Worm (Caenorhabditis elegans): ENCODE measurements around the gene sut-2.
"Not testable (repeated sequence)": the region's sequence is repeated elsewhere in the genome, so short reads cannot be mapped to it uniquely, and the experiment has no call there.

The sut-2 gene

DNA sequence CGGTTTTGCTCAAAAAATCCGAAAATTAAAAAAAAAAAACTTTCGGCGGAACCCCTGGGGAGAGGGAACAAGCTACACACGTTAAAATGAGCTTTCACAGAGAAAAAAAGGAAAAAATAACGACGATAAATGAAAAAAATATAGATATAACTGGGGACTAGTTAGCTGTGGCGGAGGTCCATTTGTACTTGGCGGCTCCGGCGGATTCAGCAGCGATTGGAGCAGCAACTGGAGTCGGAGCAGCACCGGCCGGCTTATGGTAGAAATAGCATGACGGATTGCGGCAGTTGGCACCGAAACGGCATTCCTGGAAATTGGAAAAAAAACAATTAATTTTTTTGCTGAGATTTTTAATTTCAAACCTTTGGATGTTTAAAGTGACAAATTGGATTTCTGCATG lies 7.4 kb downstream of the sut-2 start:
- TF ChIP-seq nhr-237 (tag; optimal IDR thresholded peaks at IDR 0.05) (no peak), lsy-12 (tag; optimal IDR thresholded peaks at IDR 0.05) (no peak), daf-12 (tag; optimal IDR thresholded peaks at IDR 0.05) (no peak), mml-1 (tag; optimal IDR thresholded peaks at IDR 0.05) (no peak), ceh-16 (tag; optimal IDR thresholded peaks at IDR 0.05) (no peak), snpc-4 (tag; optimal IDR thresholded peaks at IDR 0.05) (no peak), aly-2 (tag; optimal IDR thresholded peaks at IDR 0.05) (no peak), zag-1 (tag; optimal IDR thresholded peaks at IDR 0.05) (no peak), ceh-82 (tag; optimal IDR thresholded peaks at IDR 0.05) (no peak), nhr-12 (tag; optimal IDR thresholded peaks at IDR 0.05) (no peak), ztf-4 (tag; optimal IDR thresholded peaks at IDR 0.05) (no peak)

DNA sequence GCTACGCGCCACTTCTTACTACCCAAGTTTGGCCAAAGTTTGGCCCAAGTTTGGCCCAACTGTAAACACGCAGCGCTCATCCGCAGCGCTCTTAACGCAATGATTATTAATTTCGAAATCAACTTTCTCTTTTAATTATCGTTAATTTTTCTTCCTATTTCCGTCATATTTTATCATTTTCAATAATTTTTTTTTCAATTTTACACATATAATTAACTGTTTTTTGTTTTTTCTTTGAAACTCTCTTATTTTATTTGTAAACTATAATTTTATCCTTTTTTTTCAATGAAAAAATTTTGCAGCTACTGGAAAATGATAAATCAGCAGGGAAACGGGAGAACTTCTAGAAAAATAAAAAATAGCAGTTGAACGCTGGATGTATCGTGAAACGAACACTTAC lies 9.4 kb downstream of the sut-2 start, which contains the start of gene Y61A9LA.4:
Gene Y61A9LA.4 (plus strand): TSS at position 301 of the 400 bp plus-strand sequence.
- not testable (repeated sequence) for TF ChIP-seq eor-1, nhr-23, ZK546.5 (tag; optimal IDR thresholded peaks at IDR 0.05)

DNA sequence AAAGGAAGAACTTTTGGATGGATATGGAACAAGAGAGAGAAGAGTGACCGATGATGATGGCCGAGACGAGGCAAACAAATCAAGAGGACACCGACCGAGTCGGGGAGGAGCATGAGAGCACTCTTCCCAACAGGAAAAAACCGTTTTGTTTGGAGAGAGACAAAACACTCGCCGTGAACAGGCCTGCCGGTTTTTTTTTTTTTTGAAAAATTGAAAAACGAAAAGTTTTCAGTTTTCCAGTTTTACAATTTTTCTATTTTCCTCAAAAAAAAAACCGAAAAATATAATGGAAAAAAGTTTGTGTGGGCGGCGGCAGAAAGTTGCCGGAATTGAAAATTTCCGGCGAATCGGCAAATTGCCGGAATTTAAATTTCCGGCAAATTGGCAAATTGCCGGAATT lies 10.1 kb downstream of the sut-2 start, which contains the start of gene Y61A9LA.7:
Gene Y61A9LA.7 (minus strand): TSS at position 101 of the 400 bp plus-strand sequence.
- no peak for TF ChIP-seq ama-1 (optimal IDR thresholded peaks at IDR 0.05)

DNA sequence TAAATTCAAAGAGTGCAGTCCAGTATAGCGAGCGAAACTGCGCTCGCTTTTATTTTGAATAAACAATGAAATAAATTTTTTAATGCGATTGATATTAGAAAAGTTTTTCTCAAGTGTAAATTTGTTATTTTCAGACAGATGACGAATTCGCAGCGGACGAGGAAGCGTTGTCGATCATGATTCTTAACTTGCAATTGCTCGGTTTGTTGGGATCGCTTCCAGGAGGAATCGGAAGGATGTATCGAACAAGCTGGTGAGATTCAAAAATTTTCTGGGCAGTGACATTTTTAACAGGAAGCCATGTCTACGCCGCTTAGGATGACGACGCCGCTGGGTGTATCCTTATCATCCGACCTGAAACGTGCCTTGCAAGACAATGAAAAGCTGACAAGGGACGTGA lies 16.3 kb downstream of the sut-2 start, which contains the start of gene Y61A9LA.12:
Gene Y61A9LA.12 (plus strand): TSS at position 301 of the 400 bp plus-strand sequence.
- not testable (repeated sequence) for TF ChIP-seq ztf-4, nhr-23, lin-39 (tag; optimal IDR thresholded peaks at IDR 0.05)

DNA sequence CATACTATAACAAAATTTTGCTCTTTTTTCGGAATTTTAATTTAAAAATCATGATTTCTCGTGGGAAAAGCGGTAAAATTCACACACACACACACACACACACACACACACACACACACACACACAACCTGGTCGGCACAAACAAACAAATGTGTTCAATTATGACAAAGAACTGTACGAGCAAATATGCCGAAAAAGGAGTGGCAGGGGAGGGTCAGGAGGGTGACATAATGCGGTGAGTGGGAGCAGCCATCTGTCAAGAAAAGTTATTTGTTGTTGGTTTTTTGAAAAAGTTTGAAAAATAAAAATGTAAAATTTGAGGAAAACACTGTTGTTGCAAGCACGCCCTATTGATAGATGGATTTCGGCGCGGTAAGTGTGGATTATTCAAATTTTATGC lies 17.9 kb downstream of the sut-2 start:
- TF ChIP-seq fos-1 (tag; optimal IDR thresholded peaks at IDR 0.05) = no peak
- peak; percentile 53 for TF ChIP-seq pha-4 (tag; optimal IDR thresholded peaks at IDR 0.05)
- TF ChIP-seq elt-2 (tag; optimal IDR thresholded peaks at IDR 0.05) = peak; percentile 8

DNA sequence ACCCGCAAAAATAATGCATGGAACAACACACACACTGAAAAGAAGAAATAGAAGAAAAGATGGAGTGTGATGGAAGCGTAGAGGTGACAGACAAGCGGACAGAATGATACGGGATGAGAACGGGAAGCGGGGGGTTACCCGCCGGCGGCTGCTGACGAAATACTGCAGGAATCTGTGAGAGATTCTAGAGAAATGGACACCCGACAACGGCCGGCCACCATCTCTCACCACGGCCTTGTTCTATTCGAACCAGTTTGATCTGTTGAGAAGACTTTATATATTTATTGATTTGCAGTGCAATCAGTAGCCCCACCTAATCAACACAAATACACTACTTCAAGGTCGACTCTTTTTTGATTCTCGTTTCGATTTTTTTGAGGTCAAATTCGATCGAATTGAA lies 19.4 kb downstream of the sut-2 start:
- TF ChIP-seq nhr-11 (tag; optimal IDR thresholded peaks at IDR 0.05) (no peak), hmg-11 (tag; optimal IDR thresholded peaks at IDR 0.05) (peak; percentile 49), nfya-1 (tag; optimal IDR thresholded peaks at IDR 0.05; ENCODE audit: insufficient read depth) (peak; percentile 56), lsy-12 (tag; optimal IDR thresholded peaks at IDR 0.05) (no peak), ZK546.5 (tag; optimal IDR thresholded peaks at IDR 0.05) (no peak), unc-62 (GFP tag; optimal IDR thresholded peaks at IDR 0.05) (no peak), pha-4 (tag; optimal IDR thresholded peaks at IDR 0.05) (peak; percentile 24), fkh-10 (GFP tag; optimal IDR thresholded peaks at IDR 0.05) (no peak), lin-39 (tag; optimal IDR thresholded peaks at IDR 0.05) (peak; percentile 43), ceh-9 (tag; optimal IDR thresholded peaks at IDR 0.05) (no peak), nhr-77 (tag; optimal IDR thresholded peaks at IDR 0.05) (no peak), elt-3 (tag; optimal IDR thresholded peaks at IDR 0.05) (no peak), egl-27 (tag; optimal IDR thresholded peaks at IDR 0.05) (no peak), egl-5 (tag; optimal IDR thresholded peaks at IDR 0.05) (no peak), nhr-12 (tag; optimal IDR thresholded peaks at IDR 0.05) (no peak), eor-1 (tag; optimal IDR thresholded peaks at IDR 0.05) (no peak), unc-39 (tag; optimal IDR thresholded peaks at IDR 0.05) (no peak), nhr-28 (tag; optimal IDR thresholded peaks at IDR 0.05) (no peak), lin-15B (tag; optimal IDR thresholded peaks at IDR 0.05) (no peak), tbx-2 (tag; optimal IDR thresholded peaks at IDR 0.05) (no peak), aly-2 (tag; optimal IDR thresholded peaks at IDR 0.05) (no peak), snpc-4 (tag; optimal IDR thresholded peaks at IDR 0.05) (no peak), ceh-16 (tag; optimal IDR thresholded peaks at IDR 0.05) (no peak), ceh-28 (tag; optimal IDR thresholded peaks at IDR 0.05) (peak; percentile 63), mdl-1 (tag; optimal IDR thresholded peaks at IDR 0.05) (no peak), elt-2 (tag; optimal IDR thresholded peaks at IDR 0.05) (peak; percentile 35), skn-1 (tag; optimal IDR thresholded peaks at IDR 0.05) (peak; percentile 49), nhr-23 (tag; optimal IDR thresholded peaks at IDR 0.05) (peak; percentile 49), nhr-25 (tag; optimal IDR thresholded peaks at IDR 0.05) (peak; percentile 82)

Data from whole organism, L3 larva.